Fruit fly (Drosophila melanogaster) whole organism, embryonic: ENCODE results near the gene Vps2.

Source experiments
- Aef1 ChIP-seq: fragments of 200-800 bp; sonication (Bioruptor generic); IDR thresholded peaks from 3 replicates; pipeline ENCODE4 v1.3.6; 2022; ENCODE audit warnings: missing biosample characterization, missing genetic modification characterization
- Asciz ChIP-seq: fragments of 200-800 bp; sonication (Bioruptor generic); optimal IDR thresholded peaks from 2 replicates; lab custom pipeline; 2017; ENCODE audit warnings: missing biosample characterization, mild to moderate bottlenecking, missing genetic modification characterization, missing genetic modification reagents
- CG10147 ChIP-seq: fragments of 200-800 bp; sonication (Bioruptor generic); optimal IDR thresholded peaks from 2 replicates; lab custom pipeline; 2019; ENCODE audit warnings: missing biosample characterization, mild to moderate bottlenecking, missing genetic modification characterization, moderate library complexity
- CG10209 ChIP-seq: fragments of 200-800 bp; sonication (Bioruptor generic); optimal IDR thresholded peaks from 3 replicates; lab custom pipeline; 2017; ENCODE audit warnings: missing biosample characterization, mild to moderate bottlenecking, missing genetic modification characterization, missing genetic modification reagents
- CG10267 ChIP-seq: fragments of 200-800 bp; sonication (Bioruptor generic); optimal IDR thresholded peaks from 2 replicates; lab custom pipeline; 2018; ENCODE audit warnings: missing biosample characterization, mild to moderate bottlenecking, missing genetic modification characterization, moderate library complexity
- CG10321 ChIP-seq: fragments of 200-800 bp; sonication (Bioruptor generic); IDR thresholded peaks from 2 replicates; pipeline ENCODE4 v1.3.6; 2022; ENCODE audit warnings: missing biosample characterization, missing genetic modification characterization
- CG10366 ChIP-seq: fragments of 200-800 bp; sonication (Bioruptor generic); IDR thresholded peaks from 2 replicates; pipeline ENCODE4 v1.3.6; 2022; ENCODE audit warnings: missing biosample characterization, missing genetic modification characterization
- CG10462 ChIP-seq: fragments of 200-800 bp; sonication (Bioruptor generic); optimal IDR thresholded peaks from 2 replicates; lab custom pipeline; 2016; ENCODE audit warnings: missing biosample characterization, missing genetic modification characterization
- CG10543 ChIP-seq: fragments of 200-800 bp; sonication (Bioruptor generic); optimal IDR thresholded peaks from 3 replicates; lab custom pipeline; 2017; ENCODE audit warnings: missing biosample characterization, mild to moderate bottlenecking, missing genetic modification characterization, moderate library complexity
- CG10565 ChIP-seq: fragments of 200-800 bp; sonication (Bioruptor generic); optimal IDR thresholded peaks from 3 replicates; lab custom pipeline; 2016; ENCODE audit warnings: missing biosample characterization, mild to moderate bottlenecking, missing genetic modification characterization
- CG10959 ChIP-seq: fragments of 200-800 bp; sonication (Bioruptor generic); IDR thresholded peaks from 2 replicates; pipeline ENCODE4 v1.3.6; 2022; ENCODE audit warnings: missing biosample characterization, missing genetic modification characterization
- CG11093 ChIP-seq: fragments of 200-800 bp; sonication (Bioruptor generic); IDR thresholded peaks from 3 replicates; pipeline ENCODE4 v1.3.6; 2022; ENCODE audit warnings: missing biosample characterization, missing genetic modification characterization
- CG11560 ChIP-seq: fragments of 200-800 bp; sonication (Bioruptor generic); IDR thresholded peaks from 3 replicates; pipeline ENCODE4 v1.3.6; 2022; ENCODE audit warnings: missing biosample characterization, missing genetic modification characterization
- CG12219 ChIP-seq: fragments of 200-800 bp; sonication (Bioruptor generic); optimal IDR thresholded peaks from 3 replicates; lab custom pipeline; 2018; ENCODE audit warnings: missing biosample characterization, mild to moderate bottlenecking, missing genetic modification characterization
- CG12659 ChIP-seq: fragments of 200-800 bp; sonication (Bioruptor generic); optimal IDR thresholded peaks from 3 replicates; lab custom pipeline; 2017; ENCODE audit warnings: mild to moderate bottlenecking, missing biosample characterization, missing genetic modification reagents, missing genetic modification characterization
- CG13624 ChIP-seq: fragments of 200-800 bp; sonication (Bioruptor generic); optimal IDR thresholded peaks from 2 replicates; lab custom pipeline; 2016; ENCODE audit warnings: missing biosample characterization, missing genetic modification characterization
- CG17186 ChIP-seq: fragments of 200-800 bp; sonication (Bioruptor generic); optimal IDR thresholded peaks from 3 replicates; lab custom pipeline; 2017; ENCODE audit warnings: missing biosample characterization, missing genetic modification reagents, missing genetic modification characterization
- CG17568 ChIP-seq: fragments of 200-800 bp; sonication (Bioruptor generic); optimal IDR thresholded peaks from 2 replicates; lab custom pipeline; 2018; ENCODE audit warnings: missing biosample characterization, mild to moderate bottlenecking, missing genetic modification characterization, moderate library complexity
- CG2116 ChIP-seq: fragments of 200-800 bp; sonication (Bioruptor generic); optimal IDR thresholded peaks from 3 replicates; lab custom pipeline; 2018; ENCODE audit warnings: missing biosample characterization, mild to moderate bottlenecking, missing genetic modification characterization
- CG32767 ChIP-seq: fragments of 200-800 bp; sonication (Bioruptor generic); IDR thresholded peaks from 2 replicates; pipeline ENCODE4 v1.3.6; 2022; ENCODE audit warnings: missing biosample characterization, missing genetic modification characterization
- CG4424 ChIP-seq: fragments of 200-800 bp; sonication (Bioruptor generic); optimal IDR thresholded peaks from 3 replicates; lab custom pipeline; 2016; ENCODE audit warnings: missing biosample characterization, missing genetic modification characterization
- CG6254 ChIP-seq: fragments of 200-800 bp; sonication (Bioruptor generic); optimal IDR thresholded peaks from 3 replicates; lab custom pipeline; 2017; ENCODE audit warnings: mild to moderate bottlenecking, missing biosample characterization, missing genetic modification reagents, missing genetic modification characterization
- CG9932 ChIP-seq: fragments of 200-800 bp; sonication (Bioruptor generic); IDR thresholded peaks from 2 replicates; pipeline ENCODE4 v1.3.6; 2022; ENCODE audit warnings: missing biosample characterization, missing genetic modification characterization
- Dbx ChIP-seq: fragments of 200-800 bp; sonication (Bioruptor generic); IDR thresholded peaks from 3 replicates; pipeline ENCODE4 v1.3.6; 2022; ENCODE audit warnings: missing biosample characterization, missing genetic modification characterization
- Deaf1 ChIP-seq: fragments of 200-800 bp; optimal IDR thresholded peaks from 3 replicates; lab custom pipeline; 2019; ENCODE audit warnings: missing biosample characterization, mild to moderate bottlenecking, missing genetic modification characterization, moderate library complexity
- E2f1 ChIP-seq: fragments of 200-800 bp; sonication (Bioruptor generic); IDR thresholded peaks from 2 replicates; pipeline ENCODE4 v1.3.6; 2022; ENCODE audit warnings: missing biosample characterization, missing genetic modification characterization
- HLH54F ChIP-seq: fragments of 200-800 bp; sonication (Bioruptor generic); optimal IDR thresholded peaks from 3 replicates; lab custom pipeline; 2016; ENCODE audit warnings: missing biosample characterization, missing genetic modification characterization
- Mad ChIP-seq: fragments of 200-800 bp; sonication (Bioruptor generic); optimal IDR thresholded peaks from 2 replicates; lab custom pipeline; 2016; ENCODE audit warnings: missing biosample characterization, missing genetic modification characterization
- Myb ChIP-seq: fragments of 200-800 bp; sonication (Bioruptor generic); optimal IDR thresholded peaks from 2 replicates; lab custom pipeline; 2016; ENCODE audit warnings: missing biosample characterization, missing genetic modification characterization
- Nf-YC ChIP-seq: fragments of 200-800 bp; optimal IDR thresholded peaks from 3 replicates; lab custom pipeline; 2019; ENCODE audit warnings: missing biosample characterization, mild to moderate bottlenecking, missing genetic modification characterization, moderate library complexity
- PHDP ChIP-seq: fragments of 200-800 bp; sonication (Bioruptor generic); optimal IDR thresholded peaks from 3 replicates; lab custom pipeline; 2018; ENCODE audit warnings: missing biosample characterization, mild to moderate bottlenecking, missing genetic modification characterization, moderate library complexity
- Sox102F ChIP-seq: fragments of 200-800 bp; sonication (Bioruptor generic); optimal IDR thresholded peaks from 2 replicates; lab custom pipeline; 2018; ENCODE audit warnings: missing biosample characterization, mild to moderate bottlenecking, missing genetic modification characterization, moderate library complexity
- Usf ChIP-seq: fragments of 200-800 bp; sonication (Bioruptor generic); optimal IDR thresholded peaks from 2 replicates; lab custom pipeline; 2017; ENCODE audit warnings: missing genotype, missing biosample characterization, missing genetic modification characterization
- Xrp1 ChIP-seq: fragments of 200-800 bp; sonication (Bioruptor generic); IDR thresholded peaks from 2 replicates; pipeline ENCODE4 v1.3.6; 2022; ENCODE audit warnings: missing biosample characterization, missing genetic modification characterization
- al ChIP-seq: fragments of 200-800 bp; sonication (Bioruptor generic); IDR thresholded peaks from 2 replicates; pipeline ENCODE4 v1.3.6; 2022; ENCODE audit warnings: missing biosample characterization, missing genetic modification characterization
- ase ChIP-seq: fragments of 200-800 bp; sonication (Bioruptor generic); IDR thresholded peaks from 3 replicates; pipeline ENCODE4 v1.3.6; 2022; ENCODE audit warnings: missing biosample characterization, missing genetic modification characterization
- crc ChIP-seq: fragments of 200-800 bp; sonication (Bioruptor generic); optimal IDR thresholded peaks from 2 replicates; lab custom pipeline; 2016; ENCODE audit warnings: missing biosample characterization, missing genetic modification characterization
- cwo ChIP-seq: fragments of 200-800 bp; sonication (Bioruptor generic); optimal IDR thresholded peaks from 3 replicates; lab custom pipeline; 2017; ENCODE audit warnings: missing biosample characterization, missing genetic modification characterization, mild to moderate bottlenecking, moderate library complexity, missing genetic modification reagents
- dmrt11E ChIP-seq: fragments of 200-800 bp; sonication (Bioruptor generic); optimal IDR thresholded peaks from 3 replicates; lab custom pipeline; 2018; ENCODE audit warnings: missing biosample characterization, mild to moderate bottlenecking, missing genetic modification characterization, moderate library complexity
- eve ChIP-seq, 2 experiments: fragments of >200 bp; optimal IDR thresholded peaks; 2 replicates each; lab custom pipeline; 2017; ENCODE audit warnings: missing biosample characterization in 2 of 2, missing genetic modification characterization in 2 of 2
- ftz-f1 ChIP-seq: fragments of 200-800 bp; sonication (Bioruptor generic); optimal IDR thresholded peaks from 2 replicates; lab custom pipeline; 2016; ENCODE audit warnings: missing biosample characterization, missing genetic modification characterization
- grau ChIP-seq: fragments of 200-800 bp; optimal IDR thresholded peaks from 3 replicates; lab custom pipeline; 2019; ENCODE audit warnings: missing biosample characterization, mild to moderate bottlenecking, missing genetic modification characterization, moderate library complexity
- otp ChIP-seq: fragments of 200-800 bp; sonication (Bioruptor generic); IDR thresholded peaks from 3 replicates; pipeline ENCODE4, ENCODE4 v1.3.6; 2022; ENCODE audit warnings: missing biosample characterization, missing genetic modification characterization
- peb ChIP-seq: fragments of 200-800 bp; sonication (Bioruptor generic); IDR thresholded peaks from 2 replicates; pipeline ENCODE4 v1.3.6; 2022; ENCODE audit warnings: missing biosample characterization, missing genetic modification characterization
- pho ChIP-seq: fragments of 200-800 bp; sonication (Bioruptor generic); optimal IDR thresholded peaks from 2 replicates; lab custom pipeline; 2016; ENCODE audit warnings: missing biosample characterization, missing genetic modification characterization
- sisA ChIP-seq: fragments of 200-800 bp; sonication (Bioruptor generic); IDR thresholded peaks from 2 replicates; pipeline ENCODE4 v1.3.6; 2022; ENCODE audit warnings: missing biosample characterization, missing genetic modification characterization
- stwl ChIP-seq: fragments of 200-800 bp; sonication (Bioruptor generic); optimal IDR thresholded peaks from 3 replicates; lab custom pipeline; 2018; ENCODE audit warnings: missing biosample characterization, mild to moderate bottlenecking, missing genetic modification characterization, moderate library complexity
- tll ChIP-seq, 2 experiments: fragments of 200-800 bp in 1 of 2; fragments of >200 bp in 1 of 2; sonication (Bioruptor generic) in 1 of 2; optimal IDR thresholded peaks; 2 replicates each; lab custom pipeline; 2017 to 2019; ENCODE audit warnings: missing biosample characterization in 2 of 2, missing genetic modification characterization in 2 of 2, mild to moderate bottlenecking in 1 of 2, moderate library complexity in 1 of 2
- vfl ChIP-seq: fragments of 200-800 bp; sonication (Bioruptor generic); optimal IDR thresholded peaks from 2 replicates; lab custom pipeline; 2016; ENCODE audit warnings: missing biosample characterization, missing genetic modification characterization

Gene Vps2

dm6 chr3R:26021195-26021914, 31.3 kb upstream of the Vps2 start (continued):
- TF ChIP-seq eve (GFP tag; optimal IDR thresholded peaks at IDR 0.05; lab: Kevin White, UChicago) = no peak
- peak; percentile 53 for TF ChIP-seq CG10565
- peak in 1 of 2 experiments; percentile 10 for TF ChIP-seq tll (GFP tag; optimal IDR thresholded peaks at IDR 0.05; lab: Kevin White, UChicago)
- peak; percentile 94 for TF ChIP-seq CG10147
- peak; percentile 88 for TF ChIP-seq CG13624
- TF ChIP-seq al (GFP tag; lab: Robert Waterston, UW) = peak; percentile 82
- TF ChIP-seq CG6254 (GFP tag; lab: Kevin White, UChicago) = peak; percentile 91
- TF ChIP-seq CG32767 (GFP tag; lab: Robert Waterston, UW) = peak; percentile 84
- peak; percentile 83 for TF ChIP-seq sisA (GFP tag; lab: Robert Waterston, UW)
- peak; percentile 64; the same call in 2 of the 3 replicates for TF ChIP-seq ase (GFP tag; lab: Robert Waterston, UW)
- TF ChIP-seq Myb (GFP tag; lab: Kevin White, UChicago) = peak; percentile 63
- TF ChIP-seq Usf (GFP tag; lab: Kevin White, UChicago) = peak; percentile 96
- peak; percentile 81 for TF ChIP-seq CG12219 (GFP tag; lab: Kevin White, UChicago)
- TF ChIP-seq vfl (GFP tag; lab: Kevin White, UChicago) = peak; percentile 53
- TF ChIP-seq Sox102F (GFP tag; lab: Kevin White, UChicago) = peak; percentile 95
- peak; percentile 56 for TF ChIP-seq CG10321 (GFP tag; lab: Robert Waterston, UW)
- TF ChIP-seq pho (GFP tag; lab: Kevin White, UChicago) = peak; percentile 86
- peak; percentile 99 for TF ChIP-seq dmrt11E (tag; lab: Kevin White, UChicago)
- peak; percentile 97 for TF ChIP-seq CG12659 (GFP tag; lab: Kevin White, UChicago)
- TF ChIP-seq crc (GFP tag; lab: Kevin White, UChicago) = peak; percentile 84
- peak; percentile 97 for TF ChIP-seq CG10209 (GFP tag; lab: Kevin White, UChicago)
- peak; percentile 81 for TF ChIP-seq CG17568 (GFP tag; lab: Kevin White, UChicago)
- TF ChIP-seq Dbx (GFP tag; lab: Robert Waterston, UW) = peak; percentile 55; the same call in 1 of the 3 replicates
- peak; percentile 75 for TF ChIP-seq E2f1 (GFP tag; lab: Robert Waterston, UW)
- TF ChIP-seq CG11560 = peak; percentile 77; the same call in 2 of the 3 replicates
- peak; percentile 92 for TF ChIP-seq PHDP (tag; lab: Kevin White, UChicago)
- TF ChIP-seq CG10959 = peak; percentile 71
- peak; percentile 78 for TF ChIP-seq Mad (GFP tag; lab: Kevin White, UChicago)
- TF ChIP-seq CG4424 (GFP tag; lab: Kevin White, UChicago) = peak; percentile 97
- peak; percentile 70 for TF ChIP-seq CG10366 (GFP tag; lab: Robert Waterston, UW)
- TF ChIP-seq Nf-YC (tag; lab: Kevin White, UChicago) = peak; percentile 8
- TF ChIP-seq Xrp1 (GFP tag; lab: Robert Waterston, UW) = peak; percentile 85
- TF ChIP-seq CG10267 = peak; percentile 93
- TF ChIP-seq otp (GFP tag; lab: Robert Waterston, UW) = peak; percentile 10; the same call in 1 of the 3 replicates
- peak; percentile 98 for TF ChIP-seq Deaf1 (tag; lab: Kevin White, UChicago)
- peak; percentile 96 for TF ChIP-seq grau (tag; lab: Kevin White, UChicago)
- TF ChIP-seq CG10543 (GFP tag; lab: Kevin White, UChicago) = peak; percentile 75
- TF ChIP-seq peb = peak; percentile 71
- TF ChIP-seq Asciz (GFP tag; lab: Kevin White, UChicago) = peak; percentile 95
- TF ChIP-seq cwo (GFP tag; lab: Kevin White, UChicago) = peak; percentile 78
- no peak for TF ChIP-seq stwl (tag; lab: Kevin White, UChicago)
- peak; percentile 93 for TF ChIP-seq CG10462 (GFP tag; lab: Kevin White, UChicago)
- TF ChIP-seq CG17186 (GFP tag; lab: Kevin White, UChicago) = peak; percentile 83
- TF ChIP-seq CG11093 (GFP tag; lab: Robert Waterston, UW) = peak; percentile 90
- TF ChIP-seq Aef1 = peak; percentile 81
- TF ChIP-seq HLH54F (GFP tag; lab: Kevin White, UChicago) = peak; percentile 76
- no peak for TF ChIP-seq ftz-f1 (GFP tag; lab: Kevin White, UChicago)
- peak; percentile 83 for TF ChIP-seq CG9932 (GFP tag; lab: Robert Waterston, UW)
- TF ChIP-seq CG2116 = peak; percentile 77
